Worm (Caenorhabditis elegans) whole organism, L2 larva: ENCODE data around the gene nduf-2.2.

ENCODE experiments used
- C34F6.9 ChIP-seq: fragments of 150-350 bp; optimal IDR thresholded peaks from 2 replicates; lab custom pipeline; 2014; ENCODE audit warnings: missing biosample characterization, missing genetic modification characterization
- F13H6.1 ChIP-seq: sonication (generic microtip); optimal IDR thresholded peaks from 2 replicates; lab custom pipeline; 2016; ENCODE audit warnings: missing genetic modification characterization, missing compliant biosample characterization
- Y55F3AM.14 ChIP-seq: fragments of 200-800 bp; sonication (Bioruptor generic); optimal IDR thresholded peaks from 2 replicates; lab custom pipeline; 2018; ENCODE audit warnings: mild to moderate bottlenecking, missing genetic modification characterization, missing compliant biosample characterization
- ZK546.5 ChIP-seq: sonication (generic microtip); optimal IDR thresholded peaks from 2 replicates; lab custom pipeline; 2017; ENCODE audit warnings: missing biosample characterization, missing genetic modification characterization
- alr-1 ChIP-seq: fragments of 150-350 bp; optimal IDR thresholded peaks from 2 replicates; lab custom pipeline; 2014; ENCODE audit warnings: missing biosample characterization, missing genetic modification characterization
- aly-2 ChIP-seq: fragments of 150-350 bp; optimal IDR thresholded peaks from 2 replicates; lab custom pipeline; 2014; ENCODE audit warnings: missing biosample characterization, missing genetic modification characterization
- ama-1 ChIP-seq: fragments of 150-350 bp; optimal IDR thresholded peaks from 2 replicates; lab custom pipeline; 2018; ENCODE audit warnings: inconsistent platforms
- blmp-1 ChIP-seq: sonication (generic microtip); optimal IDR thresholded peaks from 2 replicates; lab custom pipeline; 2017; ENCODE audit warnings: missing genetic modification characterization, mild to moderate bottlenecking, missing compliant biosample characterization, antibody characterized with exemption, moderate library complexity; ENCODE audit not compliant: insufficient read depth
- ceh-82 ChIP-seq: fragments of 150-350 bp; optimal IDR thresholded peaks from 2 replicates; lab custom pipeline; 2014; ENCODE audit warnings: missing biosample characterization, missing genetic modification characterization
- crh-2 ChIP-seq: sonication (generic microtip); optimal IDR thresholded peaks from 2 replicates; lab custom pipeline; 2017; ENCODE audit warnings: missing biosample characterization, missing genetic modification characterization
- fos-1 ChIP-seq: fragments of 150-350 bp; optimal IDR thresholded peaks from 2 replicates; lab custom pipeline; 2014; ENCODE audit warnings: missing biosample characterization, missing genetic modification characterization
- gmeb-1 ChIP-seq: fragments of 150-350 bp; optimal IDR thresholded peaks from 2 replicates; lab custom pipeline; 2014; ENCODE audit warnings: missing biosample characterization, missing genetic modification characterization
- lin-11 ChIP-seq: fragments of 150-350 bp; sonication (generic microtip); optimal IDR thresholded peaks from 2 replicates; lab custom pipeline; 2014; ENCODE audit warnings: missing biosample characterization, missing genetic modification characterization, inconsistent platforms, mixed read lengths
- lin-13 ChIP-seq: fragments of 150-350 bp; optimal IDR thresholded peaks from 2 replicates; lab custom pipeline; 2014; ENCODE audit warnings: missing biosample characterization, missing genetic modification reagents, missing genetic modification characterization
- lsy-2 ChIP-seq, 2 experiments: fragments of 150-350 bp in 1 of 2; sonication (generic microtip) in 1 of 2; optimal IDR thresholded peaks; 2 replicates each; lab custom pipeline; 2014 to 2017; ENCODE audit warnings: missing biosample characterization in 2 of 2, missing genetic modification characterization in 2 of 2
- mbf-1 ChIP-seq: sonication (generic microtip); optimal IDR thresholded peaks from 2 replicates; lab custom pipeline; 2017; ENCODE audit warnings: missing biosample characterization, missing genetic modification characterization
- mdl-1 ChIP-seq, 2 experiments: fragments of 150-350 bp in 1 of 2; sonication (generic microtip) in 1 of 2; optimal IDR thresholded peaks; 2 replicates each; lab custom pipeline; 2017; ENCODE audit warnings: missing biosample characterization in 2 of 2, missing genetic modification characterization in 2 of 2
- nhr-12 ChIP-seq: fragments of 150-350 bp; optimal IDR thresholded peaks from 2 replicates; lab custom pipeline; 2014; ENCODE audit warnings: missing biosample characterization, missing genetic modification characterization
- nhr-129 ChIP-seq: fragments of 150-350 bp; optimal IDR thresholded peaks from 2 replicates; lab custom pipeline; 2014; ENCODE audit warnings: missing biosample characterization, missing genetic modification characterization
- nhr-21 ChIP-seq: fragments of 150-350 bp; optimal IDR thresholded peaks from 2 replicates; lab custom pipeline; 2014; ENCODE audit warnings: missing biosample characterization, missing genetic modification characterization
- nhr-23 ChIP-seq: fragments of 150-350 bp; optimal IDR thresholded peaks from 2 replicates; lab custom pipeline; 2014; ENCODE audit warnings: missing biosample characterization, missing genetic modification reagents, missing genetic modification characterization
- nhr-25 ChIP-seq: fragments of 150-350 bp; sonication (generic microtip); optimal IDR thresholded peaks from 3 replicates; lab custom pipeline; 2014; ENCODE audit warnings: missing biosample characterization, missing genetic modification characterization
- nhr-6 ChIP-seq: fragments of 150-350 bp; optimal IDR thresholded peaks from 2 replicates; lab custom pipeline; 2014; ENCODE audit warnings: missing biosample characterization, missing genetic modification characterization
- peb-1 ChIP-seq: fragments of 150-350 bp; optimal IDR thresholded peaks from 2 replicates; lab custom pipeline; 2014; ENCODE audit warnings: missing biosample characterization, missing genetic modification characterization
- sma-3 ChIP-seq: sonication (generic microtip); optimal IDR thresholded peaks from 2 replicates; lab custom pipeline; 2016; ENCODE audit warnings: missing genetic modification reagents, missing genetic modification characterization, missing compliant biosample characterization
- sma-9 ChIP-seq, 2 experiments: fragments of 150-350 bp in 1 of 2; sonication (generic microtip) in 1 of 2; optimal IDR thresholded peaks; 2 replicates each; lab custom pipeline; 2014 to 2016; ENCODE audit warnings: missing genetic modification characterization in 2 of 2, mild to moderate bottlenecking in 1 of 2, missing biosample characterization in 1 of 2, missing compliant biosample characterization in 1 of 2, missing genetic modification reagents in 1 of 2, moderate library complexity in 1 of 2
- snpc-4 ChIP-seq: fragments of 150-350 bp; optimal IDR thresholded peaks from 2 replicates; lab custom pipeline; 2014; ENCODE audit warnings: missing biosample characterization, missing genetic modification characterization
- unc-39 ChIP-seq: fragments of 150-350 bp; optimal IDR thresholded peaks from 2 replicates; lab custom pipeline; 2014; ENCODE audit warnings: missing biosample characterization, missing genetic modification characterization
- unc-62 ChIP-seq: fragments of 150-350 bp; optimal IDR thresholded peaks from 2 replicates; lab custom pipeline; 2014; ENCODE audit warnings: missing biosample characterization, missing genetic modification reagents, missing genetic modification characterization
- zag-1 ChIP-seq: fragments of 150-350 bp; optimal IDR thresholded peaks from 2 replicates; lab custom pipeline; 2014; ENCODE audit warnings: missing biosample characterization, missing genetic modification characterization
- ztf-4 ChIP-seq: fragments of 150-350 bp; optimal IDR thresholded peaks from 2 replicates; lab custom pipeline; 2014; ENCODE audit warnings: missing biosample characterization, missing genetic modification characterization

nduf-2.2 gene

ce11 chrIII:6421473-6421872, 43.5 kb upstream of the nduf-2.2 start:
- peak; percentile 44 for TF ChIP-seq ama-1 (lab: Kevin White, UChicago)
- TF ChIP-seq lin-13 (GFP tag; lab: Kevin White, UChicago), result no peak

- TF ChIP-seq crh-2 (tag; lab: Kevin White, UChicago) (peak; percentile 72), nhr-6 (no peak), sma-3 (GFP tag; lab: Kevin White, UChicago) (peak; percentile 41), alr-1 (tag; lab: Kevin White, UChicago) (no peak), unc-62 (GFP tag; lab: Kevin White, UChicago) (no peak), ztf-4 (tag; lab: Kevin White, UChicago) (no peak), F13H6.1 (tag; lab: Kevin White, UChicago) (peak; percentile 14), nhr-12 (tag; lab: Kevin White, UChicago) (no peak), lsy-2 (tag; optimal IDR thresholded peaks at IDR 0.05; lab: Kevin White, UChicago) (no peak), blmp-1 (tag; lab: Kevin White, UChicago) (peak; percentile 62), peb-1 (tag; lab: Kevin White, UChicago) (no peak), C34F6.9 (tag; lab: Kevin White, UChicago) (no peak), zag-1 (tag; lab: Kevin White, UChicago) (no peak), ama-1 (lab: Kevin White, UChicago) (no peak), fos-1 (tag; lab: Kevin White, UChicago) (peak; percentile 68), nhr-25 (tag; lab: Kevin White, UChicago) (peak; percentile 66), mdl-1 (tag; optimal IDR thresholded peaks at IDR 0.05; lab: Kevin White, UChicago) (peak in 1 of 2 experiments; percentile 53), ZK546.5 (tag; lab: Kevin White, UChicago) (no peak), gmeb-1 (tag; lab: Kevin White, UChicago) (peak; percentile 7), Y55F3AM.14 (no peak), aly-2 (no peak), sma-9 (GFP tag; optimal IDR thresholded peaks at IDR 0.05; lab: Kevin White, UChicago) (peak; percentile 75), sma-9 (tag; optimal IDR thresholded peaks at IDR 0.05; lab: Kevin White, UChicago) (no peak), nhr-129 (tag; lab: Kevin White, UChicago) (peak; percentile 40), ceh-82 (tag; lab: Kevin White, UChicago) (no peak)
Measured at ce11 chrIII:6421973-6422511, 43.0 kb upstream of the nduf-2.2 start.

DNA sequence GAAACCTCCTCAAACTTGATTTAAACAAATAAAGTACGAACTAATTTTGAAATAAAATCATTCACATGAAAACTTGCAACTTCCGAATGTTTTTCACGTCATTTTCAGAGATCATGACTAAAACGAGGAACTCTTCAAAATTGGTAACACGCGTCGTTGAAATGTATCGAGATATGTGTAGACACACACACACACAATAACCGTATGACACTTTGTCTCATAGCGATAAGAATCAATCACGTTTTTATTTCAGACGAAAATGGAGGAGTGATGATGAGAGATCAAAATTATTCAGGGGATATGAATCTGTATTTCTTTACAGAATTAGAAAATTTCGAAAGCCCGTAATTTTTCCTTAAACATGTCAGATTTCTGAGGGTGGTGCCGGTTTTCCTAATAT, 42.3 kb upstream of the nduf-2.2 start:
- TF ChIP-seq sma-9 (GFP tag; optimal IDR thresholded peaks at IDR 0.05; lab: Kevin White, UChicago), result peak; percentile 68
- no peak for TF ChIP-seq sma-9 (tag; optimal IDR thresholded peaks at IDR 0.05; lab: Kevin White, UChicago)
- TF ChIP-seq nhr-25 (tag; lab: Kevin White, UChicago), result peak; percentile 62
- no peak for TF ChIP-seq zag-1 (tag; lab: Kevin White, UChicago)
- TF ChIP-seq fos-1 (tag; lab: Kevin White, UChicago), result peak; percentile 51
- no peak for TF ChIP-seq ztf-4 (tag; lab: Kevin White, UChicago)
- TF ChIP-seq crh-2 (tag; lab: Kevin White, UChicago), result peak; percentile 65

- TF ChIP-seq nhr-23 (tag; lab: Kevin White, UChicago), result no peak
Measured at ce11 chrIII:6427205-6427604, 37.8 kb upstream of the nduf-2.2 start, which contains the start of gene C05D11.8. Gene C05D11.8, minus strand, starts transcription at chrIII:6427305.

DNA sequence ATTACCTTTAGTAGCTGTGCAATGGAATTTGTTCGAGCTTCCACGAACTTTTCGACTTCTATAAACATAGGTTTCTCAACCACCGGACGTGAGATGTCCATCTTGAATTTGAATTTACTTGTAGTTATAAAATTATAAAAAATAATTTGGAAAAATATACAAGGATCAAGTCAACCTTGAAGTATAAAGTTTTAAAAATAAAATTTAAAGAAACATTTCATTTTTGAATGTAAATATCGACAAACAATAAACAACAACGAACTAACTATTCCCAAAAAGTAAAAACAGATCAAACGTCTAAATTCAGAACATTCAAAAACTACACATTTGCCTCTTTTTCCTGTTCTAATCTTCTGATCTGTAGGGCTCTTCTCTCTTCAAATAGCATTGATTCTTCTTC, 34.2 kb upstream of the nduf-2.2 start, which contains the start of gene popl-1:
TSS of gene popl-1 (minus strand) at position 101 of the 400 bp plus-strand sequence.
- TF ChIP-seq ztf-4 (tag; lab: Kevin White, UChicago) (no peak), unc-39 (tag; lab: Kevin White, UChicago) (no peak), fos-1 (tag; lab: Kevin White, UChicago) (no peak), nhr-6 (no peak), lsy-2 (tag; optimal IDR thresholded peaks at IDR 0.05; lab: Kevin White, UChicago) (no peak), lin-11 (no peak), peb-1 (tag; lab: Kevin White, UChicago) (no peak), snpc-4 (no peak), blmp-1 (tag; lab: Kevin White, UChicago) (no peak), nhr-21 (tag; lab: Kevin White, UChicago) (no peak), mbf-1 (tag; lab: Kevin White, UChicago) (no peak)
